Worm (Caenorhabditis elegans) whole organism, L1 larva: ENCODE results near the gene hog-1.

Source experiments
- C04F5.9 ChIP-seq: sonication (generic microtip); optimal IDR thresholded peaks from 2 replicates; lab custom pipeline; 2016; ENCODE audit warnings: missing genetic modification characterization, missing compliant biosample characterization
- C34B4.2 ChIP-seq: sonication (generic microtip); optimal IDR thresholded peaks from 2 replicates; lab custom pipeline; 2017; ENCODE audit warnings: mild to moderate bottlenecking, missing genetic modification characterization, missing compliant biosample characterization
- F16B12.6 ChIP-seq: fragments of 150-350 bp; optimal IDR thresholded peaks from 2 replicates; lab custom pipeline; 2014; ENCODE audit warnings: missing biosample characterization, missing genetic modification characterization
- Y116A8C.19 ChIP-seq: sonication (generic microtip); optimal IDR thresholded peaks from 2 replicates; lab custom pipeline; 2016; ENCODE audit warnings: missing compliant biosample characterization, missing genetic modification characterization, borderline replicate concordance
- aha-1 ChIP-seq: fragments of 150-350 bp; optimal IDR thresholded peaks from 2 replicates; lab custom pipeline; 2014; ENCODE audit warnings: missing biosample characterization, missing genetic modification characterization
- alr-1 ChIP-seq: fragments of 200-800 bp; sonication (Bioruptor generic); optimal IDR thresholded peaks from 2 replicates; lab custom pipeline; 2018; ENCODE audit warnings: borderline replicate concordance, mild to moderate bottlenecking, missing genetic modification characterization, missing compliant biosample characterization
- ama-1 ChIP-seq: fragments of 150-350 bp; optimal IDR thresholded peaks from 2 replicates; lab custom pipeline; 2014
- blmp-1 ChIP-seq: fragments of 150-350 bp; optimal IDR thresholded peaks from 2 replicates; lab custom pipeline; 2014; ENCODE audit warnings: missing biosample characterization, missing genetic modification characterization
- ceh-8 ChIP-seq: fragments of 200-800 bp; sonication (Bioruptor generic); optimal IDR thresholded peaks from 2 replicates; lab custom pipeline; 2018; ENCODE audit warnings: mild to moderate bottlenecking, missing genetic modification characterization, moderate library complexity, missing compliant biosample characterization
- ceh-82 ChIP-seq, 3 experiments: fragments of 150-350 bp in 1 of 3; sonication (generic microtip) in 2 of 3; optimal IDR thresholded peaks; 2 replicates each; lab custom pipeline; 2014 to 2017; ENCODE audit warnings: missing biosample characterization in 3 of 3, missing genetic modification characterization in 3 of 3
- ceh-90 ChIP-seq: sonication (generic microtip); optimal IDR thresholded peaks from 2 replicates; lab custom pipeline; 2016; ENCODE audit warnings: missing genetic modification characterization, missing compliant biosample characterization
- ces-1 ChIP-seq: fragments of 150-350 bp; optimal IDR thresholded peaks from 2 replicates; lab custom pipeline; 2014; ENCODE audit warnings: missing biosample characterization, missing genetic modification reagents, missing genetic modification characterization
- dsc-1 ChIP-seq: sonication (generic microtip); optimal IDR thresholded peaks from 2 replicates; lab custom pipeline; 2016; ENCODE audit warnings: mild to moderate bottlenecking, missing genetic modification characterization, missing compliant biosample characterization
- egl-13 ChIP-seq: sonication (generic microtip); optimal IDR thresholded peaks from 2 replicates; lab custom pipeline; 2016; ENCODE audit warnings: missing genotype, missing genetic modification reagents, missing genetic modification characterization, missing compliant biosample characterization
- egl-27 ChIP-seq, 2 experiments: fragments of 150-350 bp in 1 of 2; sonication (generic microtip); optimal IDR thresholded peaks; 3 replicates each; lab custom pipeline; 2017 to 2018; ENCODE audit warnings: missing biosample characterization in 2 of 2, missing genetic modification characterization in 2 of 2, missing genetic modification reagents in 2 of 2
- elt-2 ChIP-seq: sonication (generic microtip); optimal IDR thresholded peaks from 2 replicates; lab custom pipeline; 2016; ENCODE audit warnings: missing genetic modification characterization, mild to moderate bottlenecking, inconsistent platforms, missing compliant biosample characterization, missing genetic modification reagents
- elt-3 ChIP-seq, 6 experiments: fragments of 150-350 bp in 1 of 6; sonication (generic microtip); optimal IDR thresholded peaks; 2 replicates each; lab custom pipeline; 2017 to 2018; ENCODE audit warnings: missing biosample characterization in 6 of 6, missing genetic modification characterization in 6 of 6, inconsistent platforms in 1 of 6
- fkh-10 ChIP-seq: sonication (generic microtip); optimal IDR thresholded peaks from 2 replicates; lab custom pipeline; 2017; ENCODE audit warnings: missing biosample characterization, missing genetic modification reagents, missing genetic modification characterization
- fkh-4 ChIP-seq: sonication (generic microtip); optimal IDR thresholded peaks from 2 replicates; lab custom pipeline; 2016; ENCODE audit warnings: missing compliant biosample characterization, missing genetic modification characterization, borderline replicate concordance
- fos-1 ChIP-seq: fragments of 150-350 bp; optimal IDR thresholded peaks from 2 replicates; lab custom pipeline; 2014; ENCODE audit warnings: missing biosample characterization, missing genetic modification characterization
- grh-1 ChIP-seq: fragments of 200-800 bp; sonication (Bioruptor generic); IDR thresholded peaks from 2 replicates; pipeline ENCODE4 v1.3.6; 2022; ENCODE audit warnings: missing genetic modification reagents, missing genetic modification characterization, missing compliant biosample characterization
- hlh-17 ChIP-seq: fragments of 200-800 bp; sonication (Bioruptor generic); optimal IDR thresholded peaks from 2 replicates; lab custom pipeline; 2018; ENCODE audit warnings: missing genetic modification characterization, mild to moderate bottlenecking, missing compliant biosample characterization, moderate library complexity, borderline replicate concordance
- hlh-4 ChIP-seq: sonication (generic microtip); optimal IDR thresholded peaks from 2 replicates; lab custom pipeline; 2016; ENCODE audit warnings: mild to moderate bottlenecking, missing genetic modification characterization, missing compliant biosample characterization
- irx-1 ChIP-seq: sonication (generic microtip); optimal IDR thresholded peaks from 2 replicates; lab custom pipeline; 2016; ENCODE audit warnings: missing genetic modification characterization, missing compliant biosample characterization
- jun-1 ChIP-seq: fragments of 150-350 bp; optimal IDR thresholded peaks from 2 replicates; lab custom pipeline; 2014; ENCODE audit warnings: missing biosample characterization, missing genetic modification reagents, missing genetic modification characterization
- lin-13 ChIP-seq: fragments of 150-350 bp; optimal IDR thresholded peaks from 2 replicates; lab custom pipeline; 2014; ENCODE audit warnings: missing biosample characterization, missing genetic modification reagents, missing genetic modification characterization
- lin-14 ChIP-seq: fragments of 200-800 bp; sonication (Bioruptor generic); optimal IDR thresholded peaks from 2 replicates; lab custom pipeline; 2018; ENCODE audit warnings: mild to moderate bottlenecking, missing genetic modification characterization, moderate library complexity, missing compliant biosample characterization
- lin-15B ChIP-seq: fragments of 150-350 bp; sonication (generic microtip); optimal IDR thresholded peaks from 3 replicates; lab custom pipeline; 2014; ENCODE audit warnings: missing biosample characterization, missing genetic modification characterization
- lin-35 ChIP-seq, 2 experiments: fragments of 150-350 bp; optimal IDR thresholded peaks; 2 replicates each; lab custom pipeline; 2014; ENCODE audit warnings: missing biosample characterization in 2 of 2, missing genetic modification characterization in 2 of 2, missing genetic modification reagents in 2 of 2
- lin-39 ChIP-seq: fragments of 150-350 bp; optimal IDR thresholded peaks from 2 replicates; lab custom pipeline; 2014; ENCODE audit warnings: missing biosample characterization, missing genetic modification reagents, missing genetic modification characterization
- lsy-2 ChIP-seq, 2 experiments: fragments of 150-350 bp; optimal IDR thresholded peaks; 2 replicates each; lab custom pipeline; 2014; ENCODE audit warnings: missing biosample characterization in 2 of 2, missing genetic modification characterization in 2 of 2
- mef-2 ChIP-seq: fragments of 150-350 bp; optimal IDR thresholded peaks from 2 replicates; lab custom pipeline; 2014; ENCODE audit warnings: missing biosample characterization, missing genetic modification characterization
- mep-1 ChIP-seq: fragments of 150-350 bp; optimal IDR thresholded peaks from 2 replicates; lab custom pipeline; 2014; ENCODE audit warnings: missing biosample characterization, missing genetic modification characterization
- nhr-19 ChIP-seq: fragments of 200-800 bp; sonication (Bioruptor generic); conservative IDR thresholded peaks from 2 replicates; pipeline ENCODE4 v1.3.6; 2022; ENCODE audit warnings: missing genetic modification characterization, missing compliant biosample characterization
- nhr-237 ChIP-seq: fragments of 150-350 bp; optimal IDR thresholded peaks from 2 replicates; lab custom pipeline; 2014; ENCODE audit warnings: missing biosample characterization, missing genetic modification characterization
- nhr-28 ChIP-seq: fragments of 150-350 bp; optimal IDR thresholded peaks from 2 replicates; lab custom pipeline; 2014; ENCODE audit warnings: missing biosample characterization, missing genetic modification characterization
- nhr-76 ChIP-seq: sonication (generic microtip); optimal IDR thresholded peaks from 2 replicates; lab custom pipeline; 2017; ENCODE audit warnings: missing biosample characterization, missing genetic modification characterization
- nhr-77 ChIP-seq: fragments of 150-350 bp; optimal IDR thresholded peaks from 2 replicates; lab custom pipeline; 2014; ENCODE audit warnings: missing biosample characterization, missing genetic modification characterization
- snpc-4 ChIP-seq: fragments of 150-350 bp; optimal IDR thresholded peaks from 2 replicates; lab custom pipeline; 2014; ENCODE audit warnings: missing biosample characterization, missing genetic modification characterization
- snu-23 ChIP-seq: sonication (generic microtip); optimal IDR thresholded peaks from 2 replicates; lab custom pipeline; 2016; ENCODE audit warnings: missing genetic modification characterization, missing compliant biosample characterization
- sox-4 ChIP-seq: sonication (generic microtip); optimal IDR thresholded peaks from 2 replicates; lab custom pipeline; 2016; ENCODE audit warnings: missing genetic modification characterization, missing compliant biosample characterization
- sup-37 ChIP-seq: fragments of 200-800 bp; sonication (Bioruptor generic); optimal IDR thresholded peaks from 2 replicates; lab custom pipeline; 2018; ENCODE audit warnings: mild to moderate bottlenecking, missing genetic modification characterization, missing compliant biosample characterization
- tbx-2 ChIP-seq: sonication (generic microtip); optimal IDR thresholded peaks from 2 replicates; lab custom pipeline; 2016; ENCODE audit warnings: missing genetic modification characterization, missing compliant biosample characterization
- tlp-1 ChIP-seq: fragments of 150-350 bp; optimal IDR thresholded peaks from 2 replicates; lab custom pipeline; 2014; ENCODE audit warnings: missing biosample characterization, missing genetic modification characterization
- unc-130 ChIP-seq: fragments of 150-350 bp; optimal IDR thresholded peaks from 2 replicates; lab custom pipeline; 2017; ENCODE audit warnings: missing biosample characterization, missing genetic modification characterization, inconsistent platforms
- unc-30 ChIP-seq: sonication (generic microtip); optimal IDR thresholded peaks from 2 replicates; lab custom pipeline; 2017; ENCODE audit warnings: missing biosample characterization, missing genetic modification characterization
- unc-62 ChIP-seq: fragments of 150-350 bp; optimal IDR thresholded peaks from 2 replicates; lab custom pipeline; 2014; ENCODE audit warnings: missing biosample characterization, missing genetic modification reagents, missing genetic modification characterization
- unc-86 ChIP-seq: sonication (generic microtip); optimal IDR thresholded peaks from 2 replicates; lab custom pipeline; 2016; ENCODE audit warnings: missing genetic modification characterization, missing compliant biosample characterization
- unc-98 ChIP-seq: fragments of 200-800 bp; sonication (Bioruptor generic); IDR thresholded peaks from 2 replicates; pipeline ENCODE4 v1.3.6; 2022; ENCODE audit warnings: missing genetic modification characterization, missing compliant biosample characterization
- vab-15 ChIP-seq: sonication (generic microtip); optimal IDR thresholded peaks from 2 replicates; lab custom pipeline; 2017; ENCODE audit warnings: missing genotype, mild to moderate bottlenecking, missing genetic modification characterization, missing compliant biosample characterization
- xbp-1 ChIP-seq: sonication (generic microtip); optimal IDR thresholded peaks from 2 replicates; lab custom pipeline; 2016; ENCODE audit warnings: missing genetic modification characterization, missing compliant biosample characterization
- zip-4 ChIP-seq: fragments of 200-800 bp; sonication (Bioruptor generic); optimal IDR thresholded peaks from 2 replicates; lab custom pipeline; 2018; ENCODE audit warnings: mild to moderate bottlenecking, missing genetic modification characterization, moderate library complexity, missing compliant biosample characterization
- ztf-11 ChIP-seq, 2 experiments: sonication (generic microtip); optimal IDR thresholded peaks; 2 replicates each; lab custom pipeline; 2016 to 2017; ENCODE audit warnings: missing genetic modification characterization in 2 of 2, missing biosample characterization in 1 of 2, missing compliant biosample characterization in 1 of 2

The hog-1 gene

DNA sequence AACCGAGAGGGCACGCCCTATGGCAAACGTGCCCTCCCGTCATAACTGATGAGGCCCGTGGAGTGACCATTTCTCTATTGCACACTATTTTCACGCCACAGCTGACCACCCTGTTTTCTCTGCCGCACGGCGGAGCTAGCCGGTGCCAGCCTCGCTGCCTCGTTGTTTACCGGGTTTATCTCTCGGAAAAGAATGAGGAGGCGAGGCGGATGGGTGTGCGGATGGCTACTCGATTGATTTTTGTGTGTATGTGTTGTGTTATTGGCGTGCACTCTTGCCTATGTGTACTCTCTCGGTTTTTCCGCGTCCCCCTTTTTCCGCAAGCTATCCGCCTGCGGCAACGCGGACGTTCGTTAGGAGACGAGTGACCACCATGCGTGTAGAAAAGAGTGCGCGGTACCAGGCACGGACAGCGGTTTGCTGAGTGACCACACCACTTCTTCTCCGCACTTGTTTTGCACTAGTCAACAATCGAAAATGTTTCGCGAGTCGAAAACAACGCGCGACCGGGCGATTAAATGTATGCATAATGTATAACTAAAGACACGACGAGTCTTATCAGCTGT lies 42.0 kb downstream of the hog-1 start (continued):
- TF ChIP-seq ztf-11 (tag; optimal IDR thresholded peaks at IDR 0.05; lab: Kevin White, UChicago) (peak in 1 of 2 experiments; percentile 24), unc-86 (tag; lab: Kevin White, UChicago) (peak; percentile 28), nhr-76 (tag; lab: Kevin White, UChicago) (no peak), blmp-1 (tag; lab: Kevin White, UChicago) (peak; percentile 38), unc-130 (tag; lab: Kevin White, UChicago) (no peak), ceh-82 (tag; optimal IDR thresholded peaks at IDR 0.05; lab: Kevin White, UChicago) (peak; percentile 10 to 45 (median 14)), ces-1 (GFP tag; lab: Kevin White, UChicago) (no peak), hlh-17 (GFP tag; lab: Kevin White, UChicago) (no peak), sox-4 (tag; lab: Kevin White, UChicago) (no peak), ceh-8 (GFP tag; lab: Kevin White, UChicago) (no peak), unc-62 (GFP tag; lab: Kevin White, UChicago) (no peak), lin-14 (GFP tag; lab: Kevin White, UChicago) (peak; percentile 92), hlh-4 (tag; lab: Kevin White, UChicago) (no peak), elt-3 (tag; optimal IDR thresholded peaks at IDR 0.05; lab: Kevin White, UChicago) (no peak), tbx-2 (tag; lab: Kevin White, UChicago) (peak; percentile 50), egl-27 (tag; optimal IDR thresholded peaks at IDR 0.05; lab: Kevin White, UChicago) (no peak), mef-2 (tag; lab: Kevin White, UChicago) (peak; percentile 27), unc-30 (tag; lab: Kevin White, UChicago) (no peak), ama-1 (lab: Kevin White, UChicago) (no peak), jun-1 (tag; lab: Kevin White, UChicago) (peak; percentile 83), nhr-28 (no peak), nhr-19 (GFP tag; lab: Robert Waterston, UW) (peak; percentile 44; the same call in 1 of the 2 replicates), snu-23 (GFP tag; lab: Kevin White, UChicago) (peak; percentile 55), lin-39 (tag; lab: Kevin White, UChicago) (no peak), aha-1 (tag; lab: Kevin White, UChicago) (no peak), vab-15 (tag; lab: Kevin White, UChicago) (no peak), sup-37 (no peak), tlp-1 (tag; lab: Kevin White, UChicago) (no peak), C34B4.2 (tag; lab: Kevin White, UChicago) (no peak), grh-1 (GFP tag; lab: Robert Waterston, UW) (no peak), C04F5.9 (tag; lab: Kevin White, UChicago) (no peak), lsy-2 (tag; optimal IDR thresholded peaks at IDR 0.05; lab: Kevin White, UChicago) (peak; percentile 40 to 49), F16B12.6 (tag; lab: Kevin White, UChicago) (no peak), mep-1 (tag; lab: Kevin White, UChicago) (no peak), fkh-4 (tag; lab: Kevin White, UChicago) (no peak), elt-2 (tag; lab: Kevin White, UChicago) (no peak), fos-1 (tag; lab: Kevin White, UChicago) (no peak), lin-13 (no peak), fkh-10 (GFP tag; lab: Kevin White, UChicago) (peak; percentile 78), egl-13 (tag; lab: Kevin White, UChicago) (peak; percentile 56), lin-35 (GFP tag; optimal IDR thresholded peaks at IDR 0.05; lab: Kevin White, UChicago) (peak in 1 of 2 experiments; percentile 22), Y116A8C.19 (tag; lab: Kevin White, UChicago) (no peak), dsc-1 (tag; lab: Kevin White, UChicago) (peak; percentile 28), nhr-77 (tag; lab: Kevin White, UChicago) (no peak), nhr-237 (tag; lab: Kevin White, UChicago) (no peak), unc-98 (no peak), ceh-90 (no peak), lin-15B (tag; lab: Kevin White, UChicago) (no peak), snpc-4 (tag; lab: Kevin White, UChicago) (no peak), zip-4 (no peak), irx-1 (tag; lab: Kevin White, UChicago) (no peak), alr-1 (tag; lab: Kevin White, UChicago) (no peak), xbp-1 (tag; lab: Kevin White, UChicago) (peak; percentile 16)
